Fruit fly (Drosophila melanogaster) whole organism, embryonic: Measurements from ENCODE around the gene rho-4.

Experiments used
- BEAF-32 ChIP-seq: fragments of 200-800 bp; sonication (Bioruptor generic); optimal IDR thresholded peaks from 3 replicates; lab custom pipeline; 2017; ENCODE audit warnings: missing biosample characterization, missing genetic modification characterization, mild to moderate bottlenecking, moderate library complexity, missing genetic modification reagents
- CG10209 ChIP-seq: fragments of 200-800 bp; sonication (Bioruptor generic); optimal IDR thresholded peaks from 3 replicates; lab custom pipeline; 2017; ENCODE audit warnings: missing biosample characterization, mild to moderate bottlenecking, missing genetic modification characterization, missing genetic modification reagents
- CG10366 ChIP-seq: fragments of 200-800 bp; sonication (Bioruptor generic); IDR thresholded peaks from 2 replicates; pipeline ENCODE4 v1.3.6; 2022; ENCODE audit warnings: missing biosample characterization, missing genetic modification characterization
- CG11504 ChIP-seq: fragments of 200-800 bp; sonication (Bioruptor generic); optimal IDR thresholded peaks from 3 replicates; lab custom pipeline; 2019; ENCODE audit warnings: missing biosample characterization, mild to moderate bottlenecking, missing genetic modification characterization, moderate library complexity
- CG1233 ChIP-seq: fragments of 200-800 bp; sonication (Bioruptor generic); optimal IDR thresholded peaks from 4 replicates; lab custom pipeline; 2018; ENCODE audit warnings: missing biosample characterization, mild to moderate bottlenecking, missing genetic modification characterization
- CG13287 ChIP-seq: fragments of 200-800 bp; sonication (Bioruptor generic); IDR thresholded peaks from 2 replicates; pipeline ENCODE4 v1.3.6; 2022; ENCODE audit warnings: missing biosample characterization, missing genetic modification characterization; ENCODE audit not compliant: partially characterized antibody
- CG15514 ChIP-seq: fragments of 200-800 bp; sonication (Bioruptor generic); optimal IDR thresholded peaks from 3 replicates; lab custom pipeline; 2017; ENCODE audit warnings: missing biosample characterization, missing genetic modification characterization, mild to moderate bottlenecking, moderate library complexity, missing genetic modification reagents
- CG1603 ChIP-seq: fragments of 200-800 bp; sonication (Bioruptor generic); optimal IDR thresholded peaks from 2 replicates; lab custom pipeline; 2019; ENCODE audit warnings: missing biosample characterization, mild to moderate bottlenecking, missing genetic modification characterization, moderate library complexity
- CG16813 ChIP-seq: fragments of 200-800 bp; sonication (Bioruptor generic); IDR thresholded peaks from 3 replicates; pipeline ENCODE4 v1.3.6; 2022; ENCODE audit warnings: missing biosample characterization, missing genetic modification characterization; ENCODE audit not compliant: partially characterized antibody
- CG17912 ChIP-seq: fragments of 200-800 bp; sonication (Bioruptor generic); optimal IDR thresholded peaks from 2 replicates; lab custom pipeline; 2018; ENCODE audit warnings: missing biosample characterization, mild to moderate bottlenecking, missing genetic modification characterization
- CG18011 ChIP-seq: fragments of 200-800 bp; sonication (Bioruptor generic); optimal IDR thresholded peaks from 2 replicates; lab custom pipeline; 2017; ENCODE audit warnings: missing biosample characterization, missing genetic modification characterization, mild to moderate bottlenecking, moderate library complexity, missing genotype
- CG18619 ChIP-seq: fragments of 200-800 bp; sonication (Bioruptor generic); optimal IDR thresholded peaks from 3 replicates; lab custom pipeline; 2017; ENCODE audit warnings: missing biosample characterization, mild to moderate bottlenecking, missing genetic modification characterization
- CG30403 ChIP-seq: fragments of 200-800 bp; sonication (Bioruptor generic); optimal IDR thresholded peaks from 3 replicates; lab custom pipeline; 2016; ENCODE audit warnings: missing biosample characterization, missing genetic modification characterization
- CG31388 ChIP-seq: fragments of 200-800 bp; sonication (Bioruptor generic); optimal IDR thresholded peaks from 2 replicates; lab custom pipeline; 2016; ENCODE audit warnings: missing biosample characterization, missing genetic modification characterization
- CG32532 ChIP-seq: fragments of 200-800 bp; sonication (Bioruptor generic); IDR thresholded peaks from 2 replicates; pipeline ENCODE4 v1.3.6; 2022; ENCODE audit warnings: missing biosample characterization, missing genetic modification characterization
- CG3407 ChIP-seq: fragments of 200-800 bp; sonication (Bioruptor generic); optimal IDR thresholded peaks from 2 replicates; lab custom pipeline; 2018; ENCODE audit warnings: missing biosample characterization, mild to moderate bottlenecking, missing genetic modification characterization
- CG4820 ChIP-seq: fragments of 200-800 bp; sonication (Bioruptor generic); optimal IDR thresholded peaks from 3 replicates; lab custom pipeline; 2016; ENCODE audit warnings: missing biosample characterization, missing genetic modification characterization
- CG7987 ChIP-seq: fragments of 200-800 bp; sonication (Bioruptor generic); optimal IDR thresholded peaks from 2 replicates; lab custom pipeline; 2018; ENCODE audit warnings: missing biosample characterization, mild to moderate bottlenecking, missing genetic modification characterization, moderate library complexity
- CG8944 ChIP-seq: fragments of 200-800 bp; sonication (Bioruptor generic); optimal IDR thresholded peaks from 3 replicates; lab custom pipeline; 2016; ENCODE audit warnings: missing biosample characterization, missing genetic modification characterization
- CG9797 ChIP-seq: fragments of 200-800 bp; sonication (Bioruptor generic); optimal IDR thresholded peaks from 3 replicates; lab custom pipeline; 2018; ENCODE audit warnings: missing biosample characterization, mild to moderate bottlenecking, missing genetic modification characterization
- Deaf1 ChIP-seq: fragments of 200-800 bp; optimal IDR thresholded peaks from 3 replicates; lab custom pipeline; 2019; ENCODE audit warnings: missing biosample characterization, mild to moderate bottlenecking, missing genetic modification characterization, moderate library complexity
- HLH54F ChIP-seq: fragments of 200-800 bp; sonication (Bioruptor generic); optimal IDR thresholded peaks from 3 replicates; lab custom pipeline; 2016; ENCODE audit warnings: missing biosample characterization, missing genetic modification characterization
- HmgZ ChIP-seq: fragments of 200-800 bp; sonication (Bioruptor generic); optimal IDR thresholded peaks from 2 replicates; lab custom pipeline; 2018; ENCODE audit warnings: missing biosample characterization, mild to moderate bottlenecking, missing genetic modification characterization
- NK7.1 ChIP-seq: fragments of 200-800 bp; sonication (Bioruptor generic); optimal IDR thresholded peaks from 3 replicates; lab custom pipeline; 2016; ENCODE audit warnings: missing biosample characterization, missing genetic modification characterization
- Neu2 ChIP-seq: fragments of 200-800 bp; sonication (Bioruptor generic); optimal IDR thresholded peaks from 3 replicates; lab custom pipeline; 2016; ENCODE audit warnings: missing biosample characterization, missing genetic modification characterization, borderline replicate concordance
- Side ChIP-seq: fragments of 200-800 bp; sonication (Bioruptor generic); optimal IDR thresholded peaks from 2 replicates; lab custom pipeline; 2016; ENCODE audit warnings: missing biosample characterization, missing genetic modification characterization
- Vsx1 ChIP-seq: fragments of 200-800 bp; sonication (Bioruptor generic); optimal IDR thresholded peaks from 2 replicates; lab custom pipeline; 2017; ENCODE audit warnings: missing biosample characterization, mild to moderate bottlenecking, missing genetic modification characterization, missing genetic modification reagents
- ap ChIP-seq: fragments of 200-800 bp; sonication (Bioruptor generic); IDR thresholded peaks from 2 replicates; pipeline ENCODE4 v1.3.6; 2022; ENCODE audit warnings: missing biosample characterization, missing genetic modification characterization
- esg ChIP-seq: fragments of 200-800 bp; sonication (Bioruptor generic); conservative IDR thresholded peaks from 2 replicates; pipeline ENCODE4 v1.3.6; 2022; ENCODE audit warnings: missing biosample characterization, missing genetic modification characterization
- gsb ChIP-seq: fragments of 200-800 bp; sonication (Bioruptor generic); IDR thresholded peaks from 2 replicates; pipeline ENCODE4 v1.3.6; 2022; ENCODE audit warnings: missing biosample characterization, missing genetic modification characterization
- her ChIP-seq: fragments of 200-800 bp; sonication (Bioruptor generic); optimal IDR thresholded peaks from 2 replicates; lab custom pipeline; 2016; ENCODE audit warnings: missing biosample characterization, missing genetic modification characterization
- lab ChIP-seq: fragments of 200-800 bp; sonication (Bioruptor generic); optimal IDR thresholded peaks from 3 replicates; lab custom pipeline; 2017; ENCODE audit warnings: missing biosample characterization, missing genetic modification characterization, mild to moderate bottlenecking, moderate library complexity, missing genetic modification reagents
- oc ChIP-seq: fragments of 200-800 bp; sonication (Bioruptor generic); optimal IDR thresholded peaks from 2 replicates; lab custom pipeline; 2018; ENCODE audit warnings: missing biosample characterization, mild to moderate bottlenecking, missing genetic modification characterization, moderate library complexity
- pb ChIP-seq: fragments of 200-800 bp; sonication (Bioruptor generic); optimal IDR thresholded peaks from 3 replicates; lab custom pipeline; 2016; ENCODE audit warnings: missing biosample characterization, missing genetic modification characterization
- pros ChIP-seq: fragments of 200-800 bp; sonication (Bioruptor generic); optimal IDR thresholded peaks from 3 replicates; lab custom pipeline; 2019; ENCODE audit warnings: missing biosample characterization, mild to moderate bottlenecking, missing genetic modification characterization, moderate library complexity
- sna ChIP-seq: fragments of 200-800 bp; sonication (Bioruptor generic); IDR thresholded peaks from 2 replicates; pipeline ENCODE4 v1.3.6; 2022; ENCODE audit warnings: missing biosample characterization, missing genetic modification characterization; ENCODE audit not compliant: partially characterized antibody
- ttk ChIP-seq: fragments of 200-800 bp; sonication (Bioruptor generic); IDR thresholded peaks from 2 replicates; pipeline ENCODE4 v2.1.2; 2022; ENCODE audit warnings: missing biosample characterization, missing genetic modification characterization
- usp ChIP-seq: fragments of >200 bp; optimal IDR thresholded peaks from 2 replicates; lab custom pipeline; 2017; ENCODE audit warnings: missing biosample characterization, missing genetic modification characterization
- vnd ChIP-seq: fragments of 200-800 bp; sonication (Bioruptor generic); IDR thresholded peaks from 3 replicates; pipeline ENCODE4 v1.3.6; 2022; ENCODE audit warnings: missing biosample characterization, missing genetic modification characterization; ENCODE audit not compliant: partially characterized antibody
- wor ChIP-seq: fragments of 200-800 bp; sonication (Bioruptor generic); IDR thresholded peaks from 2 replicates; pipeline ENCODE4 v1.3.6; 2022; ENCODE audit warnings: missing biosample characterization, missing genetic modification characterization

rho-4 gene

DNA sequence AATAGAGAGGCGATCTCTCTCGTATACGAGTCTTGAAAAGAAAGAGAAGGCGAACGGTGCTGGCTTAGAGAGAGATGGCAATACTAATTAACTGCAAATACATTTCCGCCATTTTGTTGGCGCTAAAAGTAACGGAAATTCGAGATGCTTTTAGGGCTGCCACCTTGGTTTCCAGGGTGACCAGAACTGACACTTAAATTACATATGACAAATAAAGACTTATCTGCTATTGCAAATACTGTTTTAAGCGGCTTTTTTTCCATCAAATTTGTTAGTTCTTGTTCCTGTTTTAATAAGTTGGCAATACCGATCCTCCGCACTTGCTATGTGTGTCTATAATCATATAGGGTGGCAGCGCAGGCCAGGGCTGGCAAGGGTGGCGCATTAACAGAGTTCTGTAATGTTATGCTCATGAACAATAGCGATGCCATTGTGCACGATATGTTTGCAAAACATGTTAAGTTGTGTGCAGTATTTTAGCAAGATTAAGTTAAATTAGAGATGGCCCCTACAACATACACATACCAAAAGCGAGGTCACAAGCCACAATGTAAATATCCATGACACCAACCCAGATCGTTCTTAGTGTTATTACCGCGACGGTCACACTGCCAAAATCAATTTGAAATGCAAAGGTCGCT is 19.3 kb upstream of the rho-4 start, which contains the start of gene nod (continued):
- peak; percentile 11 for TF ChIP-seq CG7987 (GFP tag; lab: Kevin White, UChicago)
- TF ChIP-seq CG18619: peak; percentile 36
- peak; percentile 83 for TF ChIP-seq CG1603 (tag; lab: Kevin White, UChicago)
- peak; percentile 50 for TF ChIP-seq CG8944 (GFP tag; lab: Kevin White, UChicago)
- TF ChIP-seq oc (tag; lab: Kevin White, UChicago): peak; percentile 8
- TF ChIP-seq vnd (GFP tag; lab: Robert Waterston, UW): no peak
- peak; percentile 75 for TF ChIP-seq lab (GFP tag; lab: Kevin White, UChicago)
- peak; percentile 63 for TF ChIP-seq CG16813 (GFP tag; lab: Robert Waterston, UW)
- TF ChIP-seq CG17912: no peak
- peak; percentile 69 for TF ChIP-seq Side (GFP tag; lab: Kevin White, UChicago)
- peak; percentile 53; the same call in 1 of the 2 replicates for TF ChIP-seq CG32532 (GFP tag; lab: Robert Waterston, UW)
- TF ChIP-seq CG31388 (GFP tag; lab: Kevin White, UChicago): peak; percentile 15
- TF ChIP-seq CG3407 (GFP tag; lab: Kevin White, UChicago): peak; percentile 36
- TF ChIP-seq CG18011 (GFP tag; lab: Kevin White, UChicago): peak; percentile 25
- peak; percentile 79 for TF ChIP-seq CG15514
- TF ChIP-seq ap: peak; percentile 48
- peak; percentile 85 for TF ChIP-seq CG13287 (GFP tag; lab: Robert Waterston, UW)
- no peak for TF ChIP-seq usp (GFP tag; lab: Kevin White, UChicago)
- TF ChIP-seq Deaf1 (tag; lab: Kevin White, UChicago): peak; percentile 21
- TF ChIP-seq CG9797 (GFP tag; lab: Kevin White, UChicago): peak; percentile 93
- TF ChIP-seq gsb (GFP tag; lab: Robert Waterston, UW): no peak
- TF ChIP-seq NK7.1: peak; percentile 12
- no peak for TF ChIP-seq CG11504 (tag; lab: Kevin White, UChicago)
- peak; percentile 28 for TF ChIP-seq HmgZ (tag; lab: Kevin White, UChicago)
- no peak for TF ChIP-seq Vsx1 (GFP tag; lab: Kevin White, UChicago)
- peak; percentile 52 for TF ChIP-seq CG1233 (GFP tag; lab: Kevin White, UChicago)
- TF ChIP-seq her (GFP tag; lab: Kevin White, UChicago): peak; percentile 73
- peak; percentile 36 for TF ChIP-seq Neu2 (GFP tag; lab: Kevin White, UChicago)
- 0 out of 2 replicates have a peak, but pooled peaks have one; percentile 34 for TF ChIP-seq sna (GFP tag; lab: Robert Waterston, UW)
- peak; percentile 81 for TF ChIP-seq BEAF-32 (GFP tag; lab: Kevin White, UChicago)
- peak; percentile 55 for TF ChIP-seq pb (GFP tag; lab: Kevin White, UChicago)
- peak; percentile 59 for TF ChIP-seq esg
- TF ChIP-seq CG30403 (GFP tag; lab: Kevin White, UChicago): peak; percentile 72
- TF ChIP-seq CG4820: peak; percentile 56
- no peak for TF ChIP-seq pros (GFP tag; lab: Kevin White, UChicago)
- TF ChIP-seq CG10209: peak; percentile 46
- peak; percentile 49 for TF ChIP-seq ttk (GFP tag; lab: Robert Waterston, UW)
- TF ChIP-seq CG10366 (GFP tag; lab: Robert Waterston, UW): peak; percentile 15; the same call in 1 of the 2 replicates
- TF ChIP-seq wor (GFP tag; lab: Robert Waterston, UW): peak; percentile 34; the same call in 1 of the 2 replicates
- peak; percentile 80 for TF ChIP-seq HLH54F
